Worm (Caenorhabditis elegans) whole organism, L3 larva: ENCODE results near the gene dpy-23.

Experiments used
- ceh-16 ChIP-seq: sonication (generic microtip); optimal IDR thresholded peaks from 2 replicates; lab custom pipeline; 2017; ENCODE audit warnings: missing biosample characterization, missing genetic modification characterization
- egl-5 ChIP-seq: fragments of 150-350 bp; optimal IDR thresholded peaks from 2 replicates; lab custom pipeline; 2017; ENCODE audit warnings: missing biosample characterization, missing genetic modification reagents, missing genetic modification characterization, inconsistent platforms
- jun-1 ChIP-seq: fragments of 150-350 bp; optimal IDR thresholded peaks from 2 replicates; lab custom pipeline; 2014; ENCODE audit warnings: missing biosample characterization, missing genetic modification reagents, missing genetic modification characterization
- lin-39 ChIP-seq: fragments of 150-350 bp; optimal IDR thresholded peaks from 2 replicates; lab custom pipeline; 2018; ENCODE audit warnings: missing biosample characterization, missing genetic modification reagents, missing genetic modification characterization
- nhr-23 ChIP-seq: fragments of 150-350 bp; optimal IDR thresholded peaks from 2 replicates; lab custom pipeline; 2014; ENCODE audit warnings: missing biosample characterization, missing genetic modification reagents, missing genetic modification characterization
- nhr-237 ChIP-seq: fragments of 150-350 bp; optimal IDR thresholded peaks from 2 replicates; lab custom pipeline; 2014; ENCODE audit warnings: missing biosample characterization, missing genetic modification characterization
- nhr-67 ChIP-seq: fragments of 150-350 bp; optimal IDR thresholded peaks from 2 replicates; lab custom pipeline; 2014; ENCODE audit warnings: missing biosample characterization, missing genetic modification characterization
- nhr-77 ChIP-seq: fragments of 150-350 bp; optimal IDR thresholded peaks from 2 replicates; lab custom pipeline; 2014; ENCODE audit warnings: missing biosample characterization, missing genetic modification characterization
- pha-4 ChIP-seq: fragments of 150-350 bp; optimal IDR thresholded peaks from 2 replicates; lab custom pipeline; 2014; ENCODE audit warnings: missing biosample characterization, missing genetic modification reagents, missing genetic modification characterization
- pqm-1 ChIP-seq: fragments of 150-350 bp; optimal IDR thresholded peaks from 2 replicates; lab custom pipeline; 2017; ENCODE audit warnings: missing biosample characterization, missing genetic modification characterization, inconsistent platforms
- sea-2 ChIP-seq: fragments of 150-350 bp; sonication (generic microtip); optimal IDR thresholded peaks from 4 replicates; lab custom pipeline; 2014; ENCODE audit warnings: missing biosample characterization, missing genetic modification reagents, missing genetic modification characterization
- snpc-4 ChIP-seq: fragments of 150-350 bp; optimal IDR thresholded peaks from 2 replicates; lab custom pipeline; 2014; ENCODE audit warnings: missing biosample characterization, missing genetic modification characterization
- tbx-2 ChIP-seq: sonication (generic microtip); optimal IDR thresholded peaks from 2 replicates; lab custom pipeline; 2016; ENCODE audit warnings: mild to moderate bottlenecking, missing genetic modification characterization, missing compliant biosample characterization

ce11 chrX:4435396-4435795 is 46.2 kb downstream of the dpy-23 start:
- no peak for TF ChIP-seq ceh-16 (tag; lab: Kevin White, UChicago)
- no peak for TF ChIP-seq pha-4
- TF ChIP-seq snpc-4 (tag; lab: Kevin White, UChicago), result no peak
- TF ChIP-seq nhr-67 (tag; lab: Kevin White, UChicago), result no peak
- TF ChIP-seq tbx-2 (tag; lab: Kevin White, UChicago), result no peak
- TF ChIP-seq egl-5 (tag; lab: Kevin White, UChicago), result no peak
- no peak for TF ChIP-seq lin-39 (tag; lab: Kevin White, UChicago)
- TF ChIP-seq nhr-237 (tag; lab: Kevin White, UChicago), result no peak
- no peak for TF ChIP-seq nhr-23 (tag; lab: Kevin White, UChicago)
- no peak for TF ChIP-seq pqm-1 (tag; lab: Kevin White, UChicago)
- TF ChIP-seq sea-2 (GFP tag; lab: Kevin White, UChicago), result no peak
- TF ChIP-seq nhr-77 (tag; lab: Kevin White, UChicago), result no peak
- no peak for TF ChIP-seq jun-1
